Worm (Caenorhabditis elegans) whole organism, mixed stage, embryonic: ENCODE measurements around the gene acs-20.

Source experiments
- M03D4.4 ChIP-seq: sonication (generic microtip); optimal IDR thresholded peaks from 2 replicates; lab custom pipeline; 2017; ENCODE audit warnings: mild to moderate bottlenecking, missing genetic modification characterization, missing compliant biosample characterization
- bed-3 ChIP-seq: fragments of 200-800 bp; sonication (Bioruptor generic); optimal IDR thresholded peaks from 3 replicates; lab custom pipeline; 2018; ENCODE audit warnings: mild to moderate bottlenecking, missing genetic modification characterization, moderate library complexity, missing compliant biosample characterization
- blmp-1 ChIP-seq: fragments of 150-350 bp; optimal IDR thresholded peaks from 2 replicates; lab custom pipeline; 2014; ENCODE audit warnings: missing biosample characterization, missing genetic modification characterization
- ceh-39 ChIP-seq: fragments of 150-350 bp; optimal IDR thresholded peaks from 2 replicates; lab custom pipeline; 2014; ENCODE audit warnings: missing biosample characterization, missing genetic modification characterization
- ceh-43 ChIP-seq: fragments of 200-800 bp; sonication (Bioruptor generic); optimal IDR thresholded peaks from 2 replicates; lab custom pipeline; 2018; ENCODE audit warnings: mild to moderate bottlenecking, missing genetic modification characterization, moderate library complexity, missing compliant biosample characterization
- ceh-83 ChIP-seq: fragments of 200-800 bp; sonication (Bioruptor generic); optimal IDR thresholded peaks from 2 replicates; lab custom pipeline; 2018; ENCODE audit warnings: mild to moderate bottlenecking, missing genetic modification characterization, missing compliant biosample characterization
- ces-1 ChIP-seq: fragments of 150-350 bp; optimal IDR thresholded peaks from 2 replicates; lab custom pipeline; 2014; ENCODE audit warnings: missing biosample characterization, missing genetic modification reagents, missing genetic modification characterization
- cnd-1 ChIP-seq: fragments of 200-800 bp; sonication (Bioruptor generic); optimal IDR thresholded peaks from 2 replicates; lab custom pipeline; 2018; ENCODE audit warnings: mild to moderate bottlenecking, missing genetic modification characterization, missing compliant biosample characterization
- drap-1 ChIP-seq: fragments of 200-800 bp; sonication (Bioruptor generic); optimal IDR thresholded peaks from 3 replicates; lab custom pipeline; 2018; ENCODE audit warnings: mild to moderate bottlenecking, missing genetic modification characterization, missing compliant biosample characterization
- elt-1 ChIP-seq: sonication (generic microtip); optimal IDR thresholded peaks from 2 replicates; lab custom pipeline; 2017; ENCODE audit warnings: missing genetic modification characterization, mild to moderate bottlenecking, missing compliant biosample characterization, antibody characterized with exemption, moderate library complexity, borderline replicate concordance; ENCODE audit not compliant: insufficient read depth
- elt-3 ChIP-seq: fragments of 150-350 bp; optimal IDR thresholded peaks from 2 replicates; lab custom pipeline; 2014; ENCODE audit warnings: missing biosample characterization, missing genetic modification characterization
- flh-1 ChIP-seq: fragments of 200-800 bp; sonication (Bioruptor generic); optimal IDR thresholded peaks from 2 replicates; lab custom pipeline; 2018; ENCODE audit warnings: mild to moderate bottlenecking, missing genetic modification characterization, moderate library complexity, missing compliant biosample characterization
- ham-2 ChIP-seq: fragments of 200-800 bp; sonication (Bioruptor generic); optimal IDR thresholded peaks from 2 replicates; lab custom pipeline; 2018; ENCODE audit warnings: mild to moderate bottlenecking, missing genetic modification characterization, missing compliant biosample characterization
- hlh-1 ChIP-seq: fragments of 150-350 bp; optimal IDR thresholded peaks from 2 replicates; lab custom pipeline; 2014; ENCODE audit warnings: missing biosample characterization, missing genetic modification reagents, missing genetic modification characterization
- lin-13 ChIP-seq: fragments of 150-350 bp; optimal IDR thresholded peaks from 2 replicates; lab custom pipeline; 2014; ENCODE audit warnings: missing biosample characterization, missing genetic modification characterization
- lin-32 ChIP-seq: fragments of 200-800 bp; sonication (Bioruptor generic); optimal IDR thresholded peaks from 2 replicates; lab custom pipeline; 2018; ENCODE audit warnings: mild to moderate bottlenecking, missing genetic modification characterization, missing compliant biosample characterization
- lsy-2 ChIP-seq: fragments of 150-350 bp; optimal IDR thresholded peaks from 2 replicates; lab custom pipeline; 2014; ENCODE audit warnings: missing biosample characterization, missing genetic modification characterization
- mab-5 ChIP-seq: fragments of 150-350 bp; optimal IDR thresholded peaks from 2 replicates; lab custom pipeline; 2014; ENCODE audit warnings: missing biosample characterization, missing genetic modification characterization
- mep-1 ChIP-seq: fragments of 150-350 bp; optimal IDR thresholded peaks from 2 replicates; lab custom pipeline; 2017; ENCODE audit warnings: missing biosample characterization, missing genetic modification reagents, missing genetic modification characterization, inconsistent platforms
- mls-2 ChIP-seq: sonication (generic microtip); optimal IDR thresholded peaks from 2 replicates; lab custom pipeline; 2016; ENCODE audit warnings: mild to moderate bottlenecking, missing genetic modification characterization, moderate library complexity, missing compliant biosample characterization
- nhr-12 ChIP-seq: fragments of 150-350 bp; optimal IDR thresholded peaks from 2 replicates; lab custom pipeline; 2014; ENCODE audit warnings: missing biosample characterization, missing genetic modification characterization
- nhr-2 ChIP-seq: fragments of 150-350 bp; optimal IDR thresholded peaks from 2 replicates; lab custom pipeline; 2014; ENCODE audit warnings: missing biosample characterization, missing genetic modification characterization
- nhr-237 ChIP-seq: fragments of 150-350 bp; optimal IDR thresholded peaks from 2 replicates; lab custom pipeline; 2014; ENCODE audit warnings: missing biosample characterization, missing genetic modification characterization
- nhr-28 ChIP-seq: fragments of 150-350 bp; optimal IDR thresholded peaks from 2 replicates; lab custom pipeline; 2014; ENCODE audit warnings: missing biosample characterization, missing genetic modification characterization
- nhr-76 ChIP-seq: sonication (generic microtip); optimal IDR thresholded peaks from 2 replicates; lab custom pipeline; 2017; ENCODE audit warnings: missing biosample characterization, missing genetic modification characterization
- pha-4 ChIP-seq: fragments of 150-350 bp; optimal IDR thresholded peaks from 2 replicates; lab custom pipeline; 2018; ENCODE audit warnings: missing biosample characterization, missing genetic modification reagents, missing genetic modification characterization
- sem-2 ChIP-seq: fragments of 200-800 bp; sonication (Bioruptor generic); optimal IDR thresholded peaks from 2 replicates; lab custom pipeline; 2018; ENCODE audit warnings: mild to moderate bottlenecking, missing genetic modification characterization, missing compliant biosample characterization
- snpc-4 ChIP-seq: fragments of 150-350 bp; optimal IDR thresholded peaks from 2 replicates; lab custom pipeline; 2014; ENCODE audit warnings: missing biosample characterization, missing genetic modification characterization
- sptf-1 ChIP-seq: sonication (generic microtip); optimal IDR thresholded peaks from 2 replicates; lab custom pipeline; 2017; ENCODE audit warnings: mild to moderate bottlenecking, missing genetic modification characterization, moderate library complexity, missing compliant biosample characterization
- tbx-8 ChIP-seq: fragments of 200-800 bp; sonication (Bioruptor generic); optimal IDR thresholded peaks from 2 replicates; lab custom pipeline; 2018; ENCODE audit warnings: mild to moderate bottlenecking, missing genetic modification characterization, moderate library complexity, missing compliant biosample characterization
- unc-120 ChIP-seq: sonication (generic microtip); optimal IDR thresholded peaks from 2 replicates; lab custom pipeline; 2017; ENCODE audit warnings: missing genetic modification characterization, missing compliant biosample characterization; ENCODE audit not compliant: poor library complexity, severe bottlenecking
- unc-39 ChIP-seq: fragments of 150-350 bp; optimal IDR thresholded peaks from 2 replicates; lab custom pipeline; 2014; ENCODE audit warnings: missing biosample characterization, missing genetic modification characterization
- unc-62 ChIP-seq: fragments of 150-350 bp; optimal IDR thresholded peaks from 2 replicates; lab custom pipeline; 2014; ENCODE audit warnings: missing biosample characterization, missing genetic modification reagents, missing genetic modification characterization
- zip-8 ChIP-seq: fragments of 150-350 bp; optimal IDR thresholded peaks from 2 replicates; lab custom pipeline; 2014; ENCODE audit warnings: missing biosample characterization, missing genetic modification characterization
- ztf-11 ChIP-seq: fragments of 150-350 bp; optimal IDR thresholded peaks from 2 replicates; lab custom pipeline; 2014; ENCODE audit warnings: missing biosample characterization, missing genetic modification characterization

Gene acs-20

ce11 chrIV:12371879-12372278 lies 26.6 kb downstream of the acs-20 start, which contains the start of gene wdr-46:
Gene wdr-46 (plus strand): TSS chrIV:12372253.
- peak; percentile 99 for TF ChIP-seq lsy-2
- TF ChIP-seq nhr-237 (tag; lab: Kevin White, UChicago), result peak; percentile 58
- peak; percentile 82 for TF ChIP-seq mep-1 (tag; lab: Kevin White, UChicago)
- TF ChIP-seq sptf-1, result peak; percentile 53
- peak; percentile 8 for TF ChIP-seq ceh-39 (tag; lab: Kevin White, UChicago)
- TF ChIP-seq ceh-83 (GFP tag; lab: Kevin White, UChicago), result peak; percentile 42
- no peak for TF ChIP-seq tbx-8 (GFP tag; lab: Kevin White, UChicago)
- no peak for TF ChIP-seq unc-120 (tag; lab: Kevin White, UChicago)
- peak; percentile 29 for TF ChIP-seq unc-62 (GFP tag; lab: Kevin White, UChicago)
- TF ChIP-seq ces-1 (GFP tag; lab: Kevin White, UChicago), result peak; percentile 86
- TF ChIP-seq elt-3 (tag; lab: Kevin White, UChicago), result no peak
- no peak for TF ChIP-seq sem-2 (GFP tag; lab: Kevin White, UChicago)
- no peak for TF ChIP-seq ztf-11
- no peak for TF ChIP-seq nhr-28 (tag; lab: Kevin White, UChicago)
- TF ChIP-seq M03D4.4 (tag; lab: Kevin White, UChicago), result peak; percentile 10
- no peak for TF ChIP-seq unc-39 (tag; lab: Kevin White, UChicago)
- TF ChIP-seq lin-32 (GFP tag; lab: Kevin White, UChicago), result no peak
- no peak for TF ChIP-seq mab-5 (tag; lab: Kevin White, UChicago)
- TF ChIP-seq elt-1 (tag; lab: Kevin White, UChicago), result no peak
- TF ChIP-seq drap-1 (GFP tag; lab: Kevin White, UChicago), result no peak
- peak; percentile 40 for TF ChIP-seq lin-13 (tag; lab: Kevin White, UChicago)
- TF ChIP-seq hlh-1 (tag; lab: Kevin White, UChicago), result no peak
- TF ChIP-seq snpc-4 (tag; lab: Kevin White, UChicago), result no peak
- TF ChIP-seq ham-2, result no peak
- peak; percentile 25 for TF ChIP-seq cnd-1 (tag; lab: Kevin White, UChicago)
- no peak for TF ChIP-seq zip-8 (tag; lab: Kevin White, UChicago)
- TF ChIP-seq mls-2 (tag; lab: Kevin White, UChicago), result no peak
- TF ChIP-seq blmp-1 (tag; lab: Kevin White, UChicago), result no peak
- TF ChIP-seq nhr-2 (tag; lab: Kevin White, UChicago), result peak; percentile 19
- TF ChIP-seq nhr-12 (tag; lab: Kevin White, UChicago), result no peak
- TF ChIP-seq flh-1 (GFP tag; lab: Kevin White, UChicago), result no peak
- no peak for TF ChIP-seq bed-3
- no peak for TF ChIP-seq nhr-76 (tag; lab: Kevin White, UChicago)
- TF ChIP-seq pha-4 (tag; lab: Kevin White, UChicago), result peak; percentile 36
- TF ChIP-seq ceh-43 (GFP tag; lab: Kevin White, UChicago), result peak; percentile 31

- TF ChIP-seq ceh-39 (tag; lab: Kevin White, UChicago), result no peak
- TF ChIP-seq nhr-12 (tag; lab: Kevin White, UChicago), result no peak
- no peak for TF ChIP-seq unc-120 (tag; lab: Kevin White, UChicago)
- TF ChIP-seq pha-4 (tag; lab: Kevin White, UChicago), result no peak
- TF ChIP-seq zip-8 (tag; lab: Kevin White, UChicago), result no peak
- no peak for TF ChIP-seq ztf-11
- no peak for TF ChIP-seq drap-1 (GFP tag; lab: Kevin White, UChicago)
- TF ChIP-seq mab-5 (tag; lab: Kevin White, UChicago), result no peak
- no peak for TF ChIP-seq M03D4.4 (tag; lab: Kevin White, UChicago)
- no peak for TF ChIP-seq unc-62 (GFP tag; lab: Kevin White, UChicago)
- no peak for TF ChIP-seq nhr-2 (tag; lab: Kevin White, UChicago)
- TF ChIP-seq nhr-28 (tag; lab: Kevin White, UChicago), result no peak
- no peak for TF ChIP-seq lin-13 (tag; lab: Kevin White, UChicago)
- no peak for TF ChIP-seq lsy-2
- TF ChIP-seq sptf-1, result no peak
- no peak for TF ChIP-seq sem-2 (GFP tag; lab: Kevin White, UChicago)
- TF ChIP-seq, all 35 proteins: peak for 0
Measured at ce11 chrIV:12371340-12371739, 27.2 kb downstream of the acs-20 start.

- peak; percentile 94 for TF ChIP-seq elt-1 (tag; lab: Kevin White, UChicago)
- TF ChIP-seq mep-1 (tag; lab: Kevin White, UChicago), result no peak
- TF ChIP-seq, all 35 proteins: peak for 1
Measured at ce11 chrIV:12366571-12366970, 31.9 kb downstream of the acs-20 start.
